Worm (Caenorhabditis elegans): ENCODE data around the gene Y47D7A.12.

Y47D7A.12 gene

ce11 chrV:4414613-4415071, 14.8 kb downstream of the Y47D7A.12 start, which contains the start of gene grl-5:
grl-5 (minus strand) TSS chrV:4414663.
- TF ChIP-seq pag-3 (tag; optimal IDR thresholded peaks at IDR 0.05; ENCODE audit: borderline replicate concordance, insufficient read depth) (no peak), ceh-90 (tag; optimal IDR thresholded peaks at IDR 0.05) (no peak), mep-1 (tag; optimal IDR thresholded peaks at IDR 0.05) (no peak), elt-3 (tag; optimal IDR thresholded peaks at IDR 0.05) (no peak), Y116A8C.19 (tag; optimal IDR thresholded peaks at IDR 0.05; ENCODE audit: borderline replicate concordance) (no peak), pqm-1 (tag; optimal IDR thresholded peaks at IDR 0.05) (no peak), lin-39 (tag; optimal IDR thresholded peaks at IDR 0.05) (no peak), pax-3 (tag; optimal IDR thresholded peaks at IDR 0.05) (no peak), ztf-4 (tag; optimal IDR thresholded peaks at IDR 0.05) (no peak), grh-1 (GFP tag; IDR thresholded peaks at IDR 0.05) (no peak), ama-1 (optimal IDR thresholded peaks at IDR 0.05) (no peak), xbp-1 (tag; optimal IDR thresholded peaks at IDR 0.05) (no peak), irx-1 (tag; optimal IDR thresholded peaks at IDR 0.05) (no peak), swsn-7 (tag; optimal IDR thresholded peaks at IDR 0.05) (no peak), mab-9 (GFP tag; IDR thresholded peaks at IDR 0.05) (no peak), nhr-76 (tag; optimal IDR thresholded peaks at IDR 0.05) (no peak), sox-4 (tag; optimal IDR thresholded peaks at IDR 0.05) (no peak), nhr-11 (tag; optimal IDR thresholded peaks at IDR 0.05) (no peak), nhr-47 (tag; optimal IDR thresholded peaks at IDR 0.05) (no peak), unc-130 (tag; optimal IDR thresholded peaks at IDR 0.05) (no peak)

ce11 chrV:4411714-4412113, 17.8 kb downstream of the Y47D7A.12 start, which contains the start of gene Y47D7A.17:
Y47D7A.17 (minus strand) TSS chrV:4411814.
- no peak for TF ChIP-seq snpc-4 (tag; optimal IDR thresholded peaks at IDR 0.05)
- TF ChIP-seq Y116A8C.19 (tag; optimal IDR thresholded peaks at IDR 0.05; ENCODE audit: borderline replicate concordance) = no peak
- TF ChIP-seq sox-4 (tag; optimal IDR thresholded peaks at IDR 0.05) = no peak
- TF ChIP-seq grh-1 (GFP tag; IDR thresholded peaks at IDR 0.05) = no peak
- TF ChIP-seq ama-1 (optimal IDR thresholded peaks at IDR 0.05) = no peak
- TF ChIP-seq lin-35 (GFP tag; optimal IDR thresholded peaks at IDR 0.05) = no peak
- TF ChIP-seq C04F5.9 (tag; optimal IDR thresholded peaks at IDR 0.05) = no peak
- no peak for TF ChIP-seq ceh-90 (tag; optimal IDR thresholded peaks at IDR 0.05)
- TF ChIP-seq blmp-1 (tag; optimal IDR thresholded peaks at IDR 0.05) = no peak
- no peak for TF ChIP-seq nhr-77 (tag; optimal IDR thresholded peaks at IDR 0.05)
- no peak for TF ChIP-seq lir-3 (tag; optimal IDR thresholded peaks at IDR 0.05; ENCODE audit: poor library complexity)
- no peak for TF ChIP-seq ceh-8 (GFP tag; optimal IDR thresholded peaks at IDR 0.05)
- TF ChIP-seq elt-3 (tag; optimal IDR thresholded peaks at IDR 0.05) = no peak

ce11 chrV:4410643-4411042, 18.8 kb downstream of the Y47D7A.12 start, which contains the start of gene Y47D7A.3:
Y47D7A.3 (plus strand) TSS chrV:4410943.
- TF ChIP-seq C04F5.9 (tag; optimal IDR thresholded peaks at IDR 0.05) (no peak), unc-62 (GFP tag; optimal IDR thresholded peaks at IDR 0.05) (no peak), ces-1 (GFP tag; optimal IDR thresholded peaks at IDR 0.05) (no peak), tbx-2 (tag; optimal IDR thresholded peaks at IDR 0.05) (no peak), lsy-2 (tag; optimal IDR thresholded peaks at IDR 0.05) (no peak), mep-1 (tag; optimal IDR thresholded peaks at IDR 0.05) (no peak), lin-13 (GFP tag; optimal IDR thresholded peaks at IDR 0.05) (no peak), nhr-19 (GFP tag; conservative IDR thresholded peaks at IDR 0.05) (no peak), ztf-4 (tag; optimal IDR thresholded peaks at IDR 0.05) (no peak), zip-4 (GFP tag; optimal IDR thresholded peaks at IDR 0.05) (no peak), pag-3 (tag; optimal IDR thresholded peaks at IDR 0.05; ENCODE audit: borderline replicate concordance, insufficient read depth) (no peak), irx-1 (tag; optimal IDR thresholded peaks at IDR 0.05) (no peak), hlh-17 (GFP tag; optimal IDR thresholded peaks at IDR 0.05; ENCODE audit: borderline replicate concordance) (no peak), pqm-1 (tag; optimal IDR thresholded peaks at IDR 0.05) (no peak), isw-1 (GFP tag; IDR thresholded peaks at IDR 0.05) (no peak)

ce11 chrV:4407519-4407918, 22.0 kb downstream of the Y47D7A.12 start, which contains the start of gene nhr-118:
nhr-118 (plus strand) TSS chrV:4407819.
- TF ChIP-seq mab-9 (GFP tag; IDR thresholded peaks at IDR 0.05) (no peak), ceh-63 (GFP tag; optimal IDR thresholded peaks at IDR 0.05) (no peak), rnt-1 (tag; optimal IDR thresholded peaks at IDR 0.05) (no peak), nhr-90 (tag; optimal IDR thresholded peaks at IDR 0.05; ENCODE audit: poor library complexity) (no peak), dsc-1 (tag; optimal IDR thresholded peaks at IDR 0.05) (no peak), nhr-20 (tag; optimal IDR thresholded peaks at IDR 0.05) (no peak), efl-3 (GFP tag; optimal IDR thresholded peaks at IDR 0.05) (no peak), nhr-237 (tag; optimal IDR thresholded peaks at IDR 0.05) (no peak), ceh-90 (tag; optimal IDR thresholded peaks at IDR 0.05) (no peak), ceh-88 (GFP tag; IDR thresholded peaks at IDR 0.05) (no peak), ceh-82 (tag; optimal IDR thresholded peaks at IDR 0.05) (no peak), unc-30 (tag; optimal IDR thresholded peaks at IDR 0.05) (no peak), snu-23 (GFP tag; optimal IDR thresholded peaks at IDR 0.05) (no peak), ztf-4 (tag; optimal IDR thresholded peaks at IDR 0.05) (no peak), egl-13 (tag; optimal IDR thresholded peaks at IDR 0.05) (no peak)
